Worm (Caenorhabditis elegans) whole organism, L4 larva: ENCODE results near the gene zipt-2.1.

ENCODE experiments used
- F10B5.3 ChIP-seq: sonication (generic microtip); optimal IDR thresholded peaks from 2 replicates; lab custom pipeline; 2016; ENCODE audit warnings: mild to moderate bottlenecking, missing genetic modification characterization, missing compliant biosample characterization
- F26F4.8 ChIP-seq: fragments of 200-800 bp; sonication (Bioruptor generic); conservative IDR thresholded peaks from 2 replicates; pipeline ENCODE4 v1.3.6; 2022; ENCODE audit warnings: missing genetic modification characterization, missing compliant biosample characterization
- F44E2.7 ChIP-seq: fragments of 200-800 bp; sonication (Bioruptor generic); IDR thresholded peaks from 2 replicates; pipeline ENCODE4 v2.1.2; 2022; ENCODE audit warnings: missing genetic modification characterization, missing compliant biosample characterization
- F49E8.2 ChIP-seq: sonication (generic microtip); optimal IDR thresholded peaks from 2 replicates; lab custom pipeline; 2016; ENCODE audit warnings: missing compliant biosample characterization, mild to moderate bottlenecking, missing genetic modification characterization, borderline replicate concordance
- T26A8.4 ChIP-seq: fragments of 200-800 bp; sonication (Bioruptor generic); IDR thresholded peaks from 2 replicates; pipeline ENCODE4 v1.3.6; 2022; ENCODE audit warnings: missing genetic modification characterization, missing compliant biosample characterization
- ZK337.2 ChIP-seq: fragments of 200-800 bp; sonication (Bioruptor generic); IDR thresholded peaks from 2 replicates; pipeline ENCODE4 v1.3.6; 2022; ENCODE audit warnings: missing genetic modification reagents, missing genetic modification characterization, missing compliant biosample characterization
- ZK546.5 ChIP-seq, 2 experiments: sonication (generic microtip); optimal IDR thresholded peaks; 2 replicates each; lab custom pipeline; 2017; ENCODE audit warnings: missing biosample characterization in 2 of 2, missing genetic modification characterization in 2 of 2
- aha-1 ChIP-seq: fragments of 150-350 bp; peaks from one replicate; lab custom pipeline; 2014; ENCODE audit warnings: missing biosample characterization, missing genetic modification characterization
- arid-1 ChIP-seq: fragments of 200-800 bp; sonication (Bioruptor generic); conservative IDR thresholded peaks from 2 replicates; pipeline ENCODE4 v1.3.6; 2022; ENCODE audit warnings: missing genetic modification reagents, missing genetic modification characterization, missing compliant biosample characterization
- ceh-28 ChIP-seq: fragments of 150-350 bp; optimal IDR thresholded peaks from 2 replicates; lab custom pipeline; 2014; ENCODE audit warnings: missing biosample characterization, missing genetic modification reagents, missing genetic modification characterization
- ceh-32 ChIP-seq: sonication (generic microtip); optimal IDR thresholded peaks from 2 replicates; lab custom pipeline; 2016; ENCODE audit warnings: mild to moderate bottlenecking, missing genetic modification characterization, missing compliant biosample characterization; ENCODE audit not compliant: poor library complexity
- ceh-44 ChIP-seq: fragments of 200-800 bp; sonication (Bioruptor generic); IDR thresholded peaks from 2 replicates; pipeline ENCODE4 v1.3.6; 2022; ENCODE audit warnings: missing genetic modification reagents, missing genetic modification characterization, missing compliant biosample characterization
- daf-16 ChIP-seq, 3 experiments: sonication (generic microtip); optimal IDR thresholded peaks; 2 replicates each; lab custom pipeline; 2016 to 2017; ENCODE audit warnings: missing genetic modification characterization in 3 of 3, missing genetic modification reagents in 3 of 3, mild to moderate bottlenecking in 2 of 3, missing compliant biosample characterization in 2 of 3, missing biosample characterization in 1 of 3, moderate library complexity in 1 of 3
- daf-8 ChIP-seq: fragments of 200-800 bp; sonication (Bioruptor generic); IDR thresholded peaks from 2 replicates; pipeline ENCODE4 v1.3.6; 2022; ENCODE audit warnings: missing genetic modification characterization, missing compliant biosample characterization
- dmd-6 ChIP-seq: fragments of 200-800 bp; sonication (Bioruptor generic); IDR thresholded peaks from 2 replicates; pipeline ENCODE4 v1.3.6; 2022; ENCODE audit warnings: missing genetic modification reagents, missing genetic modification characterization, missing compliant biosample characterization
- dve-1 ChIP-seq: sonication (generic microtip); optimal IDR thresholded peaks from 2 replicates; lab custom pipeline; 2017; ENCODE audit warnings: antibody characterized with exemption, mild to moderate bottlenecking, missing genetic modification characterization, missing compliant biosample characterization; ENCODE audit not compliant: insufficient read depth
- egl-43 ChIP-seq: fragments of 200-800 bp; sonication (Bioruptor generic); IDR thresholded peaks from 2 replicates; pipeline ENCODE4 v1.3.6; 2022; ENCODE audit warnings: missing genetic modification reagents, missing genetic modification characterization, missing compliant biosample characterization
- fkh-10 ChIP-seq: fragments of 150-350 bp; optimal IDR thresholded peaks from 2 replicates; lab custom pipeline; 2014; ENCODE audit warnings: missing biosample characterization, missing genetic modification reagents, missing genetic modification characterization
- hif-1 ChIP-seq, 2 experiments: sonication (generic microtip); optimal IDR thresholded peaks; 2 replicates each; lab custom pipeline; 2016 to 2017; ENCODE audit warnings: missing compliant biosample characterization in 2 of 2, missing genetic modification characterization in 2 of 2, missing genetic modification reagents in 2 of 2, missing genotype in 2 of 2, mild to moderate bottlenecking in 1 of 2
- lin-1 ChIP-seq: fragments of 200-800 bp; sonication (Bioruptor generic); IDR thresholded peaks from 2 replicates; pipeline ENCODE4 v1.3.6; 2022; ENCODE audit warnings: missing genetic modification reagents, missing genetic modification characterization, missing compliant biosample characterization
- lin-29 ChIP-seq: fragments of 200-800 bp; sonication (Bioruptor generic); IDR thresholded peaks from 2 replicates; pipeline ENCODE4 v1.3.6; 2022; ENCODE audit warnings: missing genetic modification reagents, missing genetic modification characterization, missing compliant biosample characterization
- lin-38 ChIP-seq: fragments of 200-800 bp; sonication (Bioruptor generic); IDR thresholded peaks from 2 replicates; pipeline ENCODE4 v1.3.6; 2022; ENCODE audit warnings: missing genetic modification reagents, missing genetic modification characterization, missing compliant biosample characterization
- lsy-2 ChIP-seq, 2 experiments: fragments of 150-350 bp in 1 of 2; sonication (generic microtip) in 1 of 2; optimal IDR thresholded peaks; 2 replicates each; lab custom pipeline; 2014 to 2017; ENCODE audit warnings: missing biosample characterization in 2 of 2, missing genetic modification characterization in 2 of 2
- mdt-29 ChIP-seq: fragments of 200-800 bp; sonication (Bioruptor generic); IDR thresholded peaks from 2 replicates; pipeline ENCODE4 v1.3.6; 2022; ENCODE audit warnings: missing genetic modification reagents, missing genetic modification characterization, missing compliant biosample characterization
- mes-2 ChIP-seq: sonication (generic microtip); optimal IDR thresholded peaks from 2 replicates; lab custom pipeline; 2016; ENCODE audit warnings: missing genotype, mild to moderate bottlenecking, missing genetic modification characterization, missing compliant biosample characterization; ENCODE audit not compliant: poor library complexity, severe bottlenecking
- nhr-102 ChIP-seq: sonication (generic microtip); optimal IDR thresholded peaks from 2 replicates; lab custom pipeline; 2016; ENCODE audit warnings: mild to moderate bottlenecking, missing genetic modification characterization, moderate library complexity, missing compliant biosample characterization
- nhr-11 ChIP-seq: fragments of 150-350 bp; optimal IDR thresholded peaks from 2 replicates; lab custom pipeline; 2014; ENCODE audit warnings: missing biosample characterization, missing genetic modification characterization
- nhr-41 ChIP-seq: fragments of 200-800 bp; sonication (Bioruptor generic); IDR thresholded peaks from 2 replicates; pipeline ENCODE4 v1.3.6; 2022; ENCODE audit warnings: missing genetic modification reagents, missing genetic modification characterization, missing compliant biosample characterization
- pqm-1 ChIP-seq: sonication (generic microtip); optimal IDR thresholded peaks from 2 replicates; lab custom pipeline; 2017; ENCODE audit warnings: missing biosample characterization, missing genetic modification characterization
- skn-1 ChIP-seq: fragments of 150-350 bp; optimal IDR thresholded peaks from 2 replicates; lab custom pipeline; 2014; ENCODE audit warnings: missing biosample characterization, missing genetic modification characterization
- snpc-1.2 ChIP-seq: fragments of 200-800 bp; sonication (Bioruptor generic); IDR thresholded peaks from 2 replicates; pipeline ENCODE4 v1.3.6; 2022; ENCODE audit warnings: missing genetic modification reagents, missing genetic modification characterization, missing compliant biosample characterization
- unc-130 ChIP-seq: sonication (generic microtip); optimal IDR thresholded peaks from 2 replicates; lab custom pipeline; 2016; ENCODE audit warnings: missing genetic modification reagents, missing genetic modification characterization, missing compliant biosample characterization
- unc-62 ChIP-seq, 3 experiments: fragments of 150-350 bp in 1 of 3; sonication (generic microtip); optimal IDR thresholded peaks in 2 of 3; peaks in 1 of 3; 1 replicate in 1 of 3; 2 replicates in 2 of 3; lab custom pipeline; 2014 to 2017; ENCODE audit warnings: missing biosample characterization in 3 of 3, missing genetic modification characterization in 3 of 3, missing genetic modification reagents in 3 of 3, missing genotype in 1 of 3
- zag-1 ChIP-seq: fragments of 150-350 bp; optimal IDR thresholded peaks from 2 replicates; lab custom pipeline; 2014; ENCODE audit warnings: missing biosample characterization, missing genetic modification characterization

Gene zipt-2.1

ce11 chrIV:10765053-10765452, 34.4 kb upstream of the zipt-2.1 start, which contains the start of gene T25B9.12:
Gene T25B9.12, plus strand, starts transcription at chrIV:10765353.
- TF ChIP-seq ZK337.2 (GFP tag; lab: Robert Waterston, UW), result no peak
- no peak for TF ChIP-seq F26F4.8
- TF ChIP-seq dve-1 (tag; lab: Kevin White, UChicago), result no peak
- TF ChIP-seq zag-1 (tag; lab: Kevin White, UChicago), result no peak
- TF ChIP-seq T26A8.4 (GFP tag; lab: Robert Waterston, UW), result no peak
- no peak for TF ChIP-seq fkh-10 (GFP tag; lab: Kevin White, UChicago)
- TF ChIP-seq lin-29 (GFP tag; lab: Robert Waterston, UW), result no peak
- no peak for TF ChIP-seq ceh-28 (tag; lab: Kevin White, UChicago)

DNA sequence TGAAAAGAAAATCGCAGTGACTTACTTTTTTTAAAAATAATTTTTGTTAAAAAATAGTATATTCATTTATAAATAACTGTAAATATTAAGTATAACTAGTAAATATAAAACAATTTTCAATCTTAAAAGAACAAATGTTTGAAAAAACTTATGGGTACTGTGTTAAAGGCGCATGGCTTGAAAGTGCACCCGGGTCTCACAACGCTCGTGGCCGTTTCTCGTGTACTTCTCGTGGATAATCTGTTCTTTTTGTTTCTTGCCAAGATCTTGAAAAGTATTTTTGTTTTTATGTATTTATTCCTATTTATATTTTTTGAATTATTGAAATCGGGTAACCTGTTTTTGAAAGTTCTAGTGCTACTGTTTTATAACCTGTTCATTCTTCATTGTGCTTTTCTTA, 33.4 kb upstream of the zipt-2.1 start:
- TF ChIP-seq ZK546.5 (tag; optimal IDR thresholded peaks at IDR 0.05; lab: Kevin White, UChicago), result no peak
- peak; percentile 16 for TF ChIP-seq F49E8.2 (tag; lab: Kevin White, UChicago)
- no peak for TF ChIP-seq F10B5.3 (tag; lab: Kevin White, UChicago)
- TF ChIP-seq dmd-6 (GFP tag; lab: Robert Waterston, UW), result no peak
- no peak for TF ChIP-seq egl-43 (GFP tag; lab: Robert Waterston, UW)
- TF ChIP-seq snpc-1.2 (GFP tag; lab: Robert Waterston, UW), result peak; percentile 83
- TF ChIP-seq arid-1 (GFP tag; lab: Robert Waterston, UW), result no peak
- TF ChIP-seq nhr-11, result no peak
- peak; percentile 30 for TF ChIP-seq mes-2 (tag; lab: Kevin White, UChicago)
- TF ChIP-seq lsy-2 (tag; optimal IDR thresholded peaks at IDR 0.05; lab: Kevin White, UChicago), result no peak
- TF ChIP-seq hif-1 (tag; optimal IDR thresholded peaks at IDR 0.05; lab: Kevin White, UChicago), result no peak
- TF ChIP-seq nhr-102 (tag; lab: Kevin White, UChicago), result no peak
- TF ChIP-seq nhr-41 (GFP tag; lab: Robert Waterston, UW), result no peak
- peak; percentile 32 for TF ChIP-seq unc-130 (GFP tag; lab: Kevin White, UChicago)
- no peak for TF ChIP-seq ceh-32
- TF ChIP-seq daf-16 (GFP tag; optimal IDR thresholded peaks at IDR 0.05; lab: Kevin White, UChicago), result no peak
- TF ChIP-seq daf-16 (tag; optimal IDR thresholded peaks at IDR 0.05; lab: Kevin White, UChicago), result no peak
- no peak for TF ChIP-seq ceh-44 (GFP tag; lab: Robert Waterston, UW)
- no peak for TF ChIP-seq mdt-29

DNA sequence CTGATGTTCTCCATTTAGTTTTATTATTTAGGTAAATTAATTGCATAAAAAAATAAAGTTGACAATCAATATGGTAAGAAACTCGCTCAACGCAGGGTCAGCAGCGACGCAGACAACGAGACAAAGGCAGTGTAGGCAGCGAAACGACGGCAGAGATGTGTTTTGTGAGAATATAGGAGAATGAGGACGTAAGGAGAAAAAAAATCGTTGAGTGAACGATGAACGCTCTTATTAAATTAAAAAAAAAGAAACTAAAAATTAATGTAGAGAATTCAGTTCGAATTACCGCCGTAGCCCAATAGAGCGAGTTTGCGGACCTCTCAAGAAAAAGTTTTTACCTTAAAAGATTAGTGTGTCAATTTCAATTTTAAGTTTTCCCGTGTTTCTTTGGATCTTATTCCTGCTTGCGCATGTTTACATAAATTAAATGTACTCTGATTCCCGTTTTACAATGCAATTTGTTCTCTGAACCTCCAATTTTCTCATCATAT, 31.3 kb upstream of the zipt-2.1 start, which contains the start of gene T25B9.8:
Gene T25B9.8 (minus strand): TSS at position 51 of the 491 bp plus-strand sequence.
- TF ChIP-seq pqm-1 (tag; lab: Kevin White, UChicago) (no peak), nhr-11 (no peak), F44E2.7 (no peak), lin-38 (GFP tag; lab: Robert Waterston, UW) (peak; percentile 30), daf-8 (GFP tag; lab: Robert Waterston, UW) (no peak), skn-1 (no peak), aha-1 (peak; percentile 69)
- TF ChIP-seq, all 104 proteins: peak for 2

DNA sequence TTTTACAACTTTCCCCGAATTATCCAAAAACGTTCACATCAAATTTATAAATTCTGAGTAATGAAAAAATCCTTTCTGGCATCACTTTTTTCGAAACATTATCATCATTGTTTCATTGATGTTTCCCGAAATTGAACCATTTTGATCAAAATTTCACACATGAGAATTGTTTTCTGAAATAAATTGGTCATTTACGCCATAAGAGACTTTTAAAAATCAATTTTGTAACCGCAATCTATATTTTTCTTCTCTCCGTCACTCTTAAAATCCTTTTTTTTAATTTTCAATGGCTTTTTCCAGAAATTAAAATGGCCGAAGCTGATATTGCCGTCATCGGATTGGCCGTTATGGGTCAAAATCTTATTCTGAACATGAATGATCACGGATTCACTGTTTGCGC, 30.1 kb upstream of the zipt-2.1 start, which contains the start of gene T25B9.9:
Gene T25B9.9 (plus strand): TSS at position 301 of the 400 bp plus-strand sequence.
- TF ChIP-seq unc-62 (GFP tag; optimal IDR thresholded peaks at IDR 0.05 in 1 of 2; lab: Kevin White, UChicago), result peak in 1 of 2 experiments; percentile 35
- TF ChIP-seq unc-62 (tag; optimal IDR thresholded peaks at IDR 0.05; lab: Kevin White, UChicago), result no peak
- TF ChIP-seq daf-16 (GFP tag; optimal IDR thresholded peaks at IDR 0.05; lab: Kevin White, UChicago), result no peak
- no peak for TF ChIP-seq daf-16 (tag; optimal IDR thresholded peaks at IDR 0.05; lab: Kevin White, UChicago)
- no peak for TF ChIP-seq lin-1 (GFP tag; lab: Robert Waterston, UW)
- TF ChIP-seq, all 104 proteins: peak for 1
